Worm (Caenorhabditis elegans): ENCODE results near the gene M57.1.

Gene M57.1

DNA sequence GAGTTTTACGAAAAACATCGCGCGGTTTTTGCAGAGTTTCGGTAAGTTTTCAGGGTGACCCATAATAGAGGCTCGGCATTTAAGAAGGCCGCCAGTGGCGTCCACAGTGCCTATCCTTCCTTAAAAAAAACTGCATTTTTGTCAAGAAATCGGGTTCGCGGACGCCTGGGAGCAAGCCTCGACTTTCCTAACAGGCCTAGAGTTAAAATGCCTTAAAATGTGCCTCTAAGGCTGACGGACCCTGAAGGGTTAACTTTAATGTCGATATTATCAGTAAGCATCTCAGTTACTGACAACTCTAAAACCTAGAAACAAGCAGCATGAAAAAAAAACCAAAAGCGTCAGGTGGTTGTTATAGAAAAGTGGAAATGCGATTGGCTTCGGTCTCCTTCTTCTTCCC lies 26.9 kb downstream of the M57.1 start:
- no peak for TF ChIP-seq nhr-28 (tag; optimal IDR thresholded peaks at IDR 0.05)
- no peak for TF ChIP-seq pqm-1 (tag; optimal IDR thresholded peaks at IDR 0.05)
- no peak for TF ChIP-seq ceh-28 (tag; optimal IDR thresholded peaks at IDR 0.05)
- TF ChIP-seq eor-1 (tag; optimal IDR thresholded peaks at IDR 0.05), result no peak
- TF ChIP-seq ama-1 (optimal IDR thresholded peaks at IDR 0.05), result no peak
- no peak for TF ChIP-seq pha-4 (tag; optimal IDR thresholded peaks at IDR 0.05)
- no peak for TF ChIP-seq daf-12 (tag; optimal IDR thresholded peaks at IDR 0.05)
- TF ChIP-seq fkh-2 (tag; optimal IDR thresholded peaks at IDR 0.05), result no peak
- no peak for TF ChIP-seq fos-1 (tag; optimal IDR thresholded peaks at IDR 0.05)
- no peak for TF ChIP-seq lin-39 (tag; optimal IDR thresholded peaks at IDR 0.05)
- no peak for TF ChIP-seq mdl-1 (tag; optimal IDR thresholded peaks at IDR 0.05)
- no peak for TF ChIP-seq nhr-76 (tag; optimal IDR thresholded peaks at IDR 0.05)

DNA sequence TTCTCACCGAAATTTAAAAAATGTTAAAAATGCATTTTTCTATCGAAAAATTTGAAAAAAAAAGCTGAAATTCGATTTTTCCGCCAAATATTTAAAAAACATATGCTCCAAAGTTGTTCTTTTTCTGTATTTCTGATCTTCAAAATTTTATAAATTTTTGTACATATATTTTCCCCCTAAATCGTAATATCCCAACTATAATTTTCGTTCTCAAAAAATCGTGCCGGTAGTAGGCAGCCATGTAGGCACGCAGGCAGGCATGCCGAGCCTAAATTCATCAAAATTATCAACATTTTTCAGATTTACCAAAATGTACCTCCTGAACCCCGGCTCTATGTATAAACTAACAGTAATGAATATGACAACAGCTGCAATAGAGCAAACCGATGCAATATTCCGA lies 32.6 kb downstream of the M57.1 start, which contains the start of gene sre-5:
Gene sre-5 (plus strand): TSS at position 301 of the 400 bp plus-strand sequence.
- no peak for TF ChIP-seq R02D3.7 (tag; optimal IDR thresholded peaks at IDR 0.05)
- TF ChIP-seq nhr-23 (tag; optimal IDR thresholded peaks at IDR 0.05), result no peak
- no peak for TF ChIP-seq lin-39 (tag; optimal IDR thresholded peaks at IDR 0.05)
- no peak for TF ChIP-seq nhr-25 (tag; optimal IDR thresholded peaks at IDR 0.05)
- TF ChIP-seq unc-62 (GFP tag; optimal IDR thresholded peaks at IDR 0.05), result no peak
- no peak for TF ChIP-seq zag-1 (tag; optimal IDR thresholded peaks at IDR 0.05)
- TF ChIP-seq lsy-12 (tag; optimal IDR thresholded peaks at IDR 0.05), result no peak
- TF ChIP-seq sea-2 (GFP tag; optimal IDR thresholded peaks at IDR 0.05), result no peak
- no peak for TF ChIP-seq eor-1 (tag; optimal IDR thresholded peaks at IDR 0.05)
- no peak for TF ChIP-seq egl-5 (tag; optimal IDR thresholded peaks at IDR 0.05)
- TF ChIP-seq hmg-11 (tag; optimal IDR thresholded peaks at IDR 0.05), result no peak
- TF ChIP-seq nhr-67 (tag; optimal IDR thresholded peaks at IDR 0.05), result no peak

DNA sequence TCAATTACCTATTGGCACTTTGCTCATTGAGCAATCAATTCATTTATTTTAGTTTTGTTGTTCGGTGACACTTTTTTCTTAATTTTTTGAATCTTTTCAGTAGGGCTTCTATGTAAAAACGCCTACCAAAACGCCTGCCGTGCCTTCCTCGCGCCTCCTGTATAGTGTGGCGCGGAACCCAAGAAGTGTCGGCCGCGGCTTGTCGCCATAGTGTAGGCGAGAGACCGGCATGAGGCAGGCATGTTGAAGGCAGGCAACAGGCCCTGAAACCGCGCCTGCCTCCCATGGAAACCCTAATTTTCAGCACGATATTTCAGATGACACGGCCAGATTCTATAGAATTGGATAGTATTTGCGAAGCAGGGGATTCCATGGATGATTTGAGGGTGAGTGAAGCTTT lies 36.3 kb downstream of the M57.1 start, which contains the start of gene otpl-1:
Gene otpl-1 (plus strand): TSS at position 372 of the 400 bp plus-strand sequence.
- TF ChIP-seq ceh-82 (tag; optimal IDR thresholded peaks at IDR 0.05) (no peak), jun-1 (tag; optimal IDR thresholded peaks at IDR 0.05) (no peak)

DNA sequence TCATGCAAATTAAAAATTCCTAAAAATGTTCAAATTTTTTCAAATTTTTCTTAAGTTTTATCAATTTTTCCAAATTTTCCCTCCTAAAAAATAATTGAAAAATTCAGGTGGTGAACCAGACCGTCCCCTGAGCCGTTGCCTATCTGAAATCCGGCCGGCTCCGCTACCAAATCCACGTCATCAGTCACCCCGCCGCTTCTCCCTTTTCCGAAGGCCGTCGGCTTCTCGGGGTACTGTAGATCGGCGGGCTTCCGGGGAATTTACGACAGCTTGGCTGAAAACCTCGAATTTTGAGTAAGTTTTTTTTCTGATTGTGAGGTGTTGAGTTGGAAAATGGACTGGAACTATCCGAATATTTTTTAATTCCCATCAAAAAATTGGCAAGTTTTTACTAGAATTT lies 38.3 kb downstream of the M57.1 start:
- no peak for TF ChIP-seq unc-62 (GFP tag; optimal IDR thresholded peaks at IDR 0.05)
- no peak for TF ChIP-seq hmg-11 (tag; optimal IDR thresholded peaks at IDR 0.05)
- no peak for TF ChIP-seq ama-1 (optimal IDR thresholded peaks at IDR 0.05)
- no peak for TF ChIP-seq aly-2 (tag; optimal IDR thresholded peaks at IDR 0.05)
- TF ChIP-seq zag-1 (tag; optimal IDR thresholded peaks at IDR 0.05), result no peak
- no peak for TF ChIP-seq fkh-2 (tag; optimal IDR thresholded peaks at IDR 0.05)
- no peak for TF ChIP-seq lin-39 (tag; optimal IDR thresholded peaks at IDR 0.05)
- TF ChIP-seq elt-1 (tag; optimal IDR thresholded peaks at IDR 0.05), result no peak
- no peak for TF ChIP-seq nhr-77 (tag; optimal IDR thresholded peaks at IDR 0.05)
- TF ChIP-seq skn-1 (tag; optimal IDR thresholded peaks at IDR 0.05), result no peak
- TF ChIP-seq nhr-76 (tag; optimal IDR thresholded peaks at IDR 0.05), result no peak
- no peak for TF ChIP-seq fos-1 (tag; optimal IDR thresholded peaks at IDR 0.05)
- TF ChIP-seq ceh-28 (tag; optimal IDR thresholded peaks at IDR 0.05), result no peak
- no peak for TF ChIP-seq fkh-10 (GFP tag; optimal IDR thresholded peaks at IDR 0.05)
- no peak for TF ChIP-seq sea-2 (GFP tag; optimal IDR thresholded peaks at IDR 0.05)
- no peak for TF ChIP-seq egl-27 (tag; optimal IDR thresholded peaks at IDR 0.05)
- no peak for TF ChIP-seq elt-3 (tag; optimal IDR thresholded peaks at IDR 0.05)
- no peak for TF ChIP-seq egl-5 (tag; optimal IDR thresholded peaks at IDR 0.05)
- TF ChIP-seq unc-39 (tag; optimal IDR thresholded peaks at IDR 0.05), result no peak
- TF ChIP-seq ZK546.5 (tag; optimal IDR thresholded peaks at IDR 0.05), result no peak

DNA sequence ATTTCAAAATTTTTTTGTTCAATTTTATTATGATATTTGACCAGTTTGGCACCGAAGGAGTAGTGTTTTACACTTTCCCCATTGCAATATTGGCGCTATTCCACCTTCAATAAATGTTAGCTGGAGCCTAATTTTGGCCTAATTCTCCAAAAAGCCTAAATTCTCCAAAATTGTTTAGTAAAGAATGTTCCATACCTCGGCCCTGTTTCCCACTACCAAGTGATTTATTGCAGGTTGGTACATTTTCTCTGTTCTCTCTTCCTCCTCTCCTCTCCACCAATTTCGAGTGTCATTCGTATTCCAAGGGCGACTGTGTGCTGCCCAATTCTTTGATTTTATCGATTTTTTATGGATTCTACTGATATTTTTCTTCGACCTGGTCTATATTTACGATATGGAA lies 45.9 kb downstream of the M57.1 start, which contains the start of gene Y37E11B.2:
Gene Y37E11B.2 (plus strand): TSS at position 301 of the 400 bp plus-strand sequence.
- TF ChIP-seq fos-1 (tag; optimal IDR thresholded peaks at IDR 0.05) (no peak), skn-1 (tag; optimal IDR thresholded peaks at IDR 0.05) (no peak), R02D3.7 (tag; optimal IDR thresholded peaks at IDR 0.05) (no peak), pha-4 (tag; optimal IDR thresholded peaks at IDR 0.05) (no peak), snpc-4 (tag; optimal IDR thresholded peaks at IDR 0.05) (no peak), elt-3 (tag; optimal IDR thresholded peaks at IDR 0.05) (no peak), lin-15B (tag; optimal IDR thresholded peaks at IDR 0.05) (no peak), eor-1 (tag; optimal IDR thresholded peaks at IDR 0.05) (no peak), jun-1 (tag; optimal IDR thresholded peaks at IDR 0.05) (no peak), ceh-9 (tag; optimal IDR thresholded peaks at IDR 0.05) (no peak), nhr-237 (tag; optimal IDR thresholded peaks at IDR 0.05) (no peak), nhr-23 (tag; optimal IDR thresholded peaks at IDR 0.05) (no peak), nhr-43 (tag; optimal IDR thresholded peaks at IDR 0.05; ENCODE audit: poor library complexity, severe bottlenecking) (no peak), unc-62 (GFP tag; optimal IDR thresholded peaks at IDR 0.05) (no peak), egl-27 (tag; optimal IDR thresholded peaks at IDR 0.05) (no peak), ceh-28 (tag; optimal IDR thresholded peaks at IDR 0.05) (no peak), nhr-12 (tag; optimal IDR thresholded peaks at IDR 0.05) (no peak), egl-5 (tag; optimal IDR thresholded peaks at IDR 0.05) (no peak), fkh-10 (GFP tag; optimal IDR thresholded peaks at IDR 0.05) (no peak)

Data from whole organism, L3 larva.